Fruit fly (Drosophila melanogaster) S2 (cell line): ENCODE data around the gene CG31627.

Experiments used
- CG8478 ChIP-seq: fragments of >200 bp; optimal IDR thresholded peaks from 2 replicates; lab custom pipeline; 2018
- CTCF ChIP-seq, 2 experiments: fragments of >200 bp; optimal IDR thresholded peaks; 2 replicates each; lab custom pipeline; 2018

DNA sequence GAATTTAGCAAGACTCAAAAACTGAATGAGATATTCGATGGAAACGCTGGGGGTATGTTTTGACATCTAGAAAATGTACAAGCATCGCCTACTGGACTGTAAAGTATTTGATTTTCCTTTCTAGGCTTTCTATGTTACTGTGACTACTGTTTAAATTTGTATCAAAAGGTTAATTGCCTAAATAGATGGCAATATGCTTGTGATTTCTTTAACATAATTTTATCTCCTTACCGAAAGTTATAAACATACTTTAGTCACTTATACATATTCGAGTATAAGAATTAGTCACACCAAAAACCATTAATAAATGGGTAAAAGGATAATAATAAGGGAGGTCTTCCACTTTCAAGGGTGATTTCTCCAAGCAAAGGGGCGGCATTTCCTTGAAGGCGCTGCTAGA, 29.7 kb downstream of the CG31627 start, which contains the start of gene CG31988:
- no peak for TF ChIP-seq CTCF (optimal IDR thresholded peaks at IDR 0.05; lab: Kevin White, UChicago)
- no peak for TF ChIP-seq CG8478
